Worm (Caenorhabditis elegans): ENCODE measurements around the gene sru-21.

DNA sequence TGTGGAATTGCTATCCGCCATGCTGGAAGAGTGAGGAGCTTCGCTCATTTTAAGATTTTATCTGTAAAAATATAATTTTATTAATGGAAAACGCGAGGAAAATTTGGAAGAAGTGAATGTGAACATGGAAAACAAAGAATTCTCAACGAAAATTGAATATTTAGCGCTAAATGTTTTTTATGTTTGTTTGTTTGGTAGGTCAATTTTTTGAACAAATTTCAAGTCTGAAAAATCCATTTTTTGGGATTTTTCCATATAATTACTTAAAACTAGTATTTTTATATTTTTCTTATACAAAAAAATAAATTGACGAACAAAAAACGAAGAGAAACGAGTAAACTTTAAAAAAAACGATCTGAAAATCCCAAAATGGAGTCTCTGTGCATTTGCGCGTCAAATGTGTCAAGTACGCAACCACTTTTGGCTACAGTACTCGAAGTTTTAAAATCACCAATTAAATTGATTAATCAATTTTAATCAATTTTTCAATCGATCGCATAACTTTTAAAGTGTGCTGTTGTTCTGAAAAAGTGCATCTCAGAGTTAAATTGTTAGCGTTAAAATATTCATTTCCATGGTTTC lies 40.4 kb downstream of the sru-21 start, which contains the start of gene fbxa-215:
- no peak for TF ChIP-seq lin-39 (tag; optimal IDR thresholded peaks at IDR 0.05)
- no peak for TF ChIP-seq egl-27 (tag; optimal IDR thresholded peaks at IDR 0.05)
- TF ChIP-seq ceh-16 (tag; optimal IDR thresholded peaks at IDR 0.05), result no peak
- no peak for TF ChIP-seq nhr-77 (tag; optimal IDR thresholded peaks at IDR 0.05)
- TF ChIP-seq nhr-11 (tag; optimal IDR thresholded peaks at IDR 0.05), result no peak
